Fruit fly (Drosophila melanogaster) whole organism, embryonic: ENCODE data around the gene CG45486.

Experiments used
- ATbp ChIP-seq: fragments of 200-800 bp; sonication (Bioruptor generic); optimal IDR thresholded peaks from 2 replicates; lab custom pipeline; 2017; ENCODE audit warnings: missing biosample characterization, mild to moderate bottlenecking, missing genetic modification characterization, missing genetic modification reagents
- Awh ChIP-seq: fragments of 200-800 bp; sonication (Bioruptor generic); IDR thresholded peaks from 2 replicates; pipeline ENCODE4, ENCODE4 v1.3.6; 2022; ENCODE audit warnings: missing biosample characterization, missing genetic modification characterization
- CG10147 ChIP-seq: fragments of 200-800 bp; sonication (Bioruptor generic); optimal IDR thresholded peaks from 2 replicates; lab custom pipeline; 2019; ENCODE audit warnings: missing biosample characterization, mild to moderate bottlenecking, missing genetic modification characterization, moderate library complexity
- CG1024 ChIP-seq: fragments of 200-800 bp; sonication (Bioruptor generic); IDR thresholded peaks from 2 replicates; pipeline ENCODE4 v1.3.6; 2022; ENCODE audit warnings: missing biosample characterization, missing genetic modification characterization
- CG10979 ChIP-seq: fragments of 200-800 bp; sonication (Bioruptor generic); optimal IDR thresholded peaks from 2 replicates; lab custom pipeline; 2018; ENCODE audit warnings: missing biosample characterization, mild to moderate bottlenecking, missing genetic modification characterization, moderate library complexity
- CG12236 ChIP-seq: fragments of 200-800 bp; sonication (Bioruptor generic); optimal IDR thresholded peaks from 2 replicates; lab custom pipeline; 2016; ENCODE audit warnings: missing biosample characterization, missing genetic modification characterization
- CG12299 ChIP-seq: fragments of 200-800 bp; sonication (Bioruptor generic); optimal IDR thresholded peaks from 2 replicates; lab custom pipeline; 2018; ENCODE audit warnings: missing biosample characterization, mild to moderate bottlenecking, missing genetic modification characterization
- CG13123 ChIP-seq: fragments of 200-800 bp; sonication (Bioruptor generic); optimal IDR thresholded peaks from 2 replicates; lab custom pipeline; 2016; ENCODE audit warnings: missing biosample characterization, missing genetic modification characterization
- CG14050 ChIP-seq: fragments of 200-800 bp; sonication (Bioruptor generic); IDR thresholded peaks from 3 replicates; pipeline ENCODE4 v1.3.6; 2022; ENCODE audit warnings: missing biosample characterization, missing genetic modification characterization
- CG15269 ChIP-seq: fragments of 200-800 bp; sonication (Bioruptor generic); optimal IDR thresholded peaks from 2 replicates; lab custom pipeline; 2018; ENCODE audit warnings: missing biosample characterization, mild to moderate bottlenecking, missing genetic modification characterization, moderate library complexity
- CG1602 ChIP-seq: fragments of 200-800 bp; sonication (Bioruptor generic); optimal IDR thresholded peaks from 3 replicates; lab custom pipeline; 2016; ENCODE audit warnings: missing biosample characterization, missing genetic modification characterization
- CG17568 ChIP-seq: fragments of 200-800 bp; sonication (Bioruptor generic); optimal IDR thresholded peaks from 2 replicates; lab custom pipeline; 2018; ENCODE audit warnings: missing biosample characterization, mild to moderate bottlenecking, missing genetic modification characterization, moderate library complexity
- CG33213 ChIP-seq: fragments of 200-800 bp; sonication (Bioruptor generic); optimal IDR thresholded peaks from 3 replicates; lab custom pipeline; 2016; ENCODE audit warnings: missing biosample characterization, missing genetic modification characterization
- CG3726 ChIP-seq: fragments of 200-800 bp; sonication (Bioruptor generic); IDR thresholded peaks from 3 replicates; pipeline ENCODE4, ENCODE4 v1.3.6; 2022; ENCODE audit warnings: missing biosample characterization, missing genetic modification characterization
- CG4360 ChIP-seq: fragments of 200-800 bp; sonication (Bioruptor generic); IDR thresholded peaks from 2 replicates; pipeline ENCODE4 v1.3.6; 2022; ENCODE audit warnings: missing biosample characterization, missing genetic modification characterization
- CG4404 ChIP-seq: fragments of 200-800 bp; sonication (Bioruptor generic); IDR thresholded peaks from 2 replicates; pipeline ENCODE4 v1.3.6; 2022; ENCODE audit warnings: missing biosample characterization, missing genetic modification characterization
- CG5245 ChIP-seq: fragments of 200-800 bp; sonication (Bioruptor generic); optimal IDR thresholded peaks from 3 replicates; lab custom pipeline; 2016; ENCODE audit warnings: missing biosample characterization, missing genetic modification characterization
- CG6254 ChIP-seq: fragments of 200-800 bp; sonication (Bioruptor generic); optimal IDR thresholded peaks from 3 replicates; lab custom pipeline; 2017; ENCODE audit warnings: mild to moderate bottlenecking, missing biosample characterization, missing genetic modification reagents, missing genetic modification characterization
- CG8765 ChIP-seq: fragments of 200-800 bp; sonication (Bioruptor generic); IDR thresholded peaks from 2 replicates; pipeline ENCODE4 v1.3.6; 2022; ENCODE audit warnings: missing biosample characterization, missing genetic modification characterization
- CHES-1-like ChIP-seq: fragments of 200-800 bp; sonication (Bioruptor generic); optimal IDR thresholded peaks from 2 replicates; lab custom pipeline; 2016; ENCODE audit warnings: missing biosample characterization, missing genetic modification characterization
- CTCF ChIP-seq: fragments of 200-800 bp; sonication (Bioruptor generic); optimal IDR thresholded peaks from 2 replicates; lab custom pipeline; 2017; ENCODE audit warnings: missing biosample characterization, mild to moderate bottlenecking, missing genetic modification characterization, moderate library complexity
- D19B ChIP-seq: fragments of 200-800 bp; sonication (Bioruptor generic); optimal IDR thresholded peaks from 2 replicates; lab custom pipeline; 2017; ENCODE audit warnings: missing biosample characterization, mild to moderate bottlenecking, missing genetic modification characterization
- Nf-YC ChIP-seq: fragments of 200-800 bp; optimal IDR thresholded peaks from 3 replicates; lab custom pipeline; 2019; ENCODE audit warnings: missing biosample characterization, mild to moderate bottlenecking, missing genetic modification characterization, moderate library complexity
- Oaz ChIP-seq: fragments of 200-800 bp; sonication (Bioruptor generic); IDR thresholded peaks from 2 replicates; pipeline ENCODE4 v1.3.6; 2022; ENCODE audit warnings: missing biosample characterization, missing genetic modification characterization
- Rx ChIP-seq: fragments of 200-800 bp; sonication (Bioruptor generic); IDR thresholded peaks from 2 replicates; pipeline ENCODE4 v1.3.6; 2022; ENCODE audit warnings: missing biosample characterization, missing genetic modification characterization
- Usf ChIP-seq: fragments of 200-800 bp; sonication (Bioruptor generic); optimal IDR thresholded peaks from 2 replicates; lab custom pipeline; 2017; ENCODE audit warnings: missing genotype, missing biosample characterization, missing genetic modification characterization
- Xbp1 ChIP-seq: fragments of 200-800 bp; sonication (Bioruptor generic); optimal IDR thresholded peaks from 3 replicates; lab custom pipeline; 2016; ENCODE audit warnings: missing biosample characterization, mild to moderate bottlenecking, missing genetic modification characterization
- ab ChIP-seq: fragments of 200-800 bp; sonication (Bioruptor generic); optimal IDR thresholded peaks from 2 replicates; lab custom pipeline; 2016; ENCODE audit warnings: missing biosample characterization, missing genetic modification characterization
- aop ChIP-seq: fragments of 200-800 bp; sonication (Bioruptor generic); IDR thresholded peaks from 2 replicates; pipeline ENCODE4 v1.3.6; 2022; ENCODE audit warnings: missing biosample characterization, missing genetic modification characterization
- ato ChIP-seq: fragments of 200-800 bp; sonication (Bioruptor generic); IDR thresholded peaks from 2 replicates; pipeline ENCODE4 v1.3.6; 2022; ENCODE audit warnings: missing biosample characterization, missing genetic modification characterization; ENCODE audit not compliant: partially characterized antibody
- ewg ChIP-seq: fragments of 200-800 bp; sonication (Bioruptor generic); optimal IDR thresholded peaks from 3 replicates; lab custom pipeline; 2017; ENCODE audit warnings: mild to moderate bottlenecking, missing biosample characterization, missing genetic modification reagents, missing genetic modification characterization
- fd96Cb ChIP-seq: fragments of 200-800 bp; sonication (Bioruptor generic); optimal IDR thresholded peaks from 2 replicates; lab custom pipeline; 2018; ENCODE audit warnings: missing biosample characterization, mild to moderate bottlenecking, missing genetic modification characterization, moderate library complexity
- hb ChIP-seq: fragments of 200-800 bp; sonication (Bioruptor generic); IDR thresholded peaks from 3 replicates; pipeline ENCODE4 v1.3.6; 2022; ENCODE audit warnings: missing biosample characterization, missing genetic modification characterization; ENCODE audit not compliant: partially characterized antibody
- hkb ChIP-seq, 2 experiments: fragments of 200-800 bp in 1 of 2; fragments of >200 bp in 1 of 2; sonication (Bioruptor generic) in 1 of 2; IDR thresholded peaks in 1 of 2; optimal IDR thresholded peaks in 1 of 2; 2 replicates each; pipeline versions ENCODE4 v1.3.6 to Lab custom; 2017 to 2022; ENCODE audit warnings: missing biosample characterization in 1 of 2, missing genetic modification characterization in 1 of 2
- klu ChIP-seq: fragments of 200-800 bp; sonication (Bioruptor generic); IDR thresholded peaks from 2 replicates; pipeline ENCODE4 v1.3.6; 2022; ENCODE audit warnings: missing biosample characterization, missing genetic modification characterization
- mld ChIP-seq: fragments of 200-800 bp; sonication (Bioruptor generic); IDR thresholded peaks from 3 replicates; pipeline ENCODE4 v1.3.6; 2022; ENCODE audit warnings: missing biosample characterization, missing genetic modification characterization; ENCODE audit not compliant: partially characterized antibody
- nau ChIP-seq: fragments of 200-800 bp; sonication (Bioruptor generic); optimal IDR thresholded peaks from 3 replicates; lab custom pipeline; 2017; ENCODE audit warnings: missing biosample characterization, mild to moderate bottlenecking, missing genetic modification characterization, missing genetic modification reagents
- pfk ChIP-seq: fragments of 200-800 bp; sonication (Bioruptor generic); optimal IDR thresholded peaks from 2 replicates; lab custom pipeline; 2018; ENCODE audit warnings: missing biosample characterization, mild to moderate bottlenecking, missing genetic modification characterization, moderate library complexity
- sim ChIP-seq: fragments of 200-800 bp; sonication (Bioruptor generic); IDR thresholded peaks from 2 replicates; pipeline ENCODE4 v1.3.6; 2022; ENCODE audit warnings: missing biosample characterization, missing genetic modification characterization

Gene CG45486

DNA sequence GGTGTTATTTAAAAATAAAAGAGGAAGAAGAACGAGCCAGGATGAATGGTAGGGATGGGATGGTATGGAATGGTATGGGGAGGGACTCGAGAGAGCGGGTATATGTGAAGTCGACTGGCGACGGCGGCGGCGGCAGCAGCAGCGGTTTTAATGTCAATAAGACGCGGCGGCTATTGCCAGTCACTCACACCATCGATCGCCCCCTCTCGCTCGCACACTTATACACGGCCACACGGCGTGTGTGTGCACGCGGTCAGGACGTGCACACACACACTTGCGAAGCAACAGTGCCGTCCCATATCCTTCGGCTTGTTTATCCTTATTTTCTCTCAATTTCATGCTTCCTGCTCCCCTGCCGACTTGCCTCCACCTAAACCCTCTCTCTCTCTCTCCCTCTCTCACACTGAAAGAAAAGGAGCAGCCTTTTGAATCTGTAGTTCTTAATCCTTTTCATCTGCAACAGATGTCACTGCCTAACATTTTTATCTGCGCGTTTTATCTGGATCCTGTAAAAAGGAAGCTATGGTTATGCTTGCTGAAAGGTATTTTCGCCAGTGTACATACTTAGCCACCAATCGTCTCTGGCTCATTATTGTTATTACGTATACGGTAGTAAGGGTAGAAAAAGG is 20.7 kb downstream of the CG45486 start (continued):
- TF ChIP-seq CG6254 (GFP tag; lab: Kevin White, UChicago) (peak; percentile 44), pfk (GFP tag; lab: Kevin White, UChicago) (no peak), ATbp (peak; percentile 81), CTCF (GFP tag; lab: Kevin White, UChicago) (no peak), CG14050 (peak; percentile 68), CG8765 (GFP tag; lab: Robert Waterston, UW) (peak; percentile 87), CG12236 (GFP tag; lab: Kevin White, UChicago) (peak; percentile 78), ato (GFP tag; lab: Robert Waterston, UW) (no peak), CG15269 (tag; lab: Kevin White, UChicago) (peak; percentile 86), CG33213 (peak; percentile 78), Xbp1 (GFP tag; lab: Kevin White, UChicago) (peak; percentile 85), CG4404 (GFP tag; lab: Robert Waterston, UW) (peak; percentile 92), CG17568 (peak; percentile 76), klu (GFP tag; lab: Robert Waterston, UW) (peak; percentile 62), CHES-1-like (GFP tag; lab: Kevin White, UChicago) (peak; percentile 92), Nf-YC (tag; lab: Kevin White, UChicago) (peak; percentile 64), ab (peak; percentile 2), CG10979 (tag; lab: Kevin White, UChicago) (peak; percentile 84), fd96Cb (tag; lab: Kevin White, UChicago) (peak; percentile 85), sim (GFP tag; lab: Robert Waterston, UW) (0 out of 2 replicates have a peak, but pooled peaks have one; percentile 23), aop (GFP tag; lab: Robert Waterston, UW) (0 out of 2 replicates have a peak, but pooled peaks have one; percentile 55), CG10147 (GFP tag; lab: Kevin White, UChicago) (peak; percentile 78), Usf (GFP tag; lab: Kevin White, UChicago) (peak; percentile 77), CG5245 (GFP tag; lab: Kevin White, UChicago) (peak; percentile 63), hkb (optimal IDR thresholded peaks at IDR 0.05; lab: Kevin White, UChicago) (no peak), hkb (GFP tag; IDR thresholded peaks at IDR 0.05; lab: Robert Waterston, UW) (peak; percentile 75; the same call in 1 of the 2 replicates), hb (GFP tag; lab: Robert Waterston, UW) (no peak), nau (GFP tag; lab: Kevin White, UChicago) (peak; percentile 48), Awh (GFP tag; lab: Robert Waterston, UW) (peak; percentile 79), CG13123 (GFP tag; lab: Kevin White, UChicago) (peak; percentile 66), CG12299 (peak; percentile 72), CG1602 (GFP tag; lab: Kevin White, UChicago) (peak; percentile 80), CG4360 (GFP tag; lab: Robert Waterston, UW) (peak; percentile 41; the same call in 1 of the 2 replicates), ewg (peak; percentile 67), Oaz (GFP tag; lab: Robert Waterston, UW) (peak; percentile 56; the same call in 1 of the 2 replicates), D19B (peak; percentile 59), CG1024 (GFP tag; lab: Robert Waterston, UW) (peak; percentile 65; the same call in 1 of the 2 replicates), CG3726 (GFP tag; lab: Robert Waterston, UW) (peak; percentile 80; the same call in 1 of the 3 replicates), mld (GFP tag; lab: Robert Waterston, UW) (no peak), Rx (GFP tag; lab: Robert Waterston, UW) (peak; percentile 76)
